Worm (Caenorhabditis elegans) whole organism, young adult: Measurements from ENCODE around the gene syf-2.

Source experiments
- B0019.2 ChIP-seq: fragments of 200-800 bp; sonication (Bioruptor generic); conservative IDR thresholded peaks from 2 replicates; pipeline ENCODE4 v1.3.6; 2022; ENCODE audit warnings: missing genetic modification reagents, missing genetic modification characterization, missing compliant biosample characterization
- B0261.1 ChIP-seq: sonication (generic microtip); optimal IDR thresholded peaks from 2 replicates; lab custom pipeline; 2016; ENCODE audit warnings: mild to moderate bottlenecking, missing genetic modification characterization, moderate library complexity, missing compliant biosample characterization
- B0336.3 ChIP-seq: fragments of 200-800 bp; sonication (Bioruptor generic); IDR thresholded peaks from 2 replicates; pipeline ENCODE4 v1.3.6; 2022; ENCODE audit warnings: missing genetic modification characterization, missing compliant biosample characterization
- F23B12.7 ChIP-seq: sonication (generic microtip); optimal IDR thresholded peaks from 2 replicates; lab custom pipeline; 2017; ENCODE audit warnings: missing genetic modification characterization, mild to moderate bottlenecking, missing compliant biosample characterization, antibody characterized with exemption, moderate library complexity; ENCODE audit not compliant: insufficient read depth
- F39B2.1 ChIP-seq: fragments of 200-800 bp; sonication (Bioruptor generic); IDR thresholded peaks from 2 replicates; pipeline ENCODE4 v1.3.6; 2022; ENCODE audit warnings: missing genetic modification reagents, missing genetic modification characterization, missing compliant biosample characterization
- F49E8.2 ChIP-seq: sonication (generic microtip); optimal IDR thresholded peaks from 3 replicates; lab custom pipeline; 2017; ENCODE audit warnings: missing genetic modification characterization, mild to moderate bottlenecking, missing compliant biosample characterization, antibody characterized with exemption, moderate library complexity; ENCODE audit not compliant: insufficient read depth
- F52B5.7 ChIP-seq: sonication (generic microtip); optimal IDR thresholded peaks from 2 replicates; lab custom pipeline; 2016; ENCODE audit warnings: mild to moderate bottlenecking, missing genetic modification characterization, missing compliant biosample characterization
- F57C9.4 ChIP-seq: sonication (generic microtip); optimal IDR thresholded peaks from 2 replicates; lab custom pipeline; 2017; ENCODE audit warnings: mild to moderate bottlenecking, missing genetic modification characterization, missing compliant biosample characterization
- K11D2.4 ChIP-seq: fragments of 200-800 bp; sonication (Bioruptor generic); IDR thresholded peaks from 2 replicates; pipeline ENCODE4 v1.3.6; 2022; ENCODE audit warnings: missing genetic modification reagents, missing genetic modification characterization, missing compliant biosample characterization
- akir-1 ChIP-seq: fragments of 200-800 bp; sonication (Bioruptor generic); optimal IDR thresholded peaks from 2 replicates; lab custom pipeline; 2018; ENCODE audit warnings: mild to moderate bottlenecking, missing genetic modification characterization, moderate library complexity, missing compliant biosample characterization
- aptf-3 ChIP-seq: fragments of 200-800 bp; sonication (Bioruptor generic); IDR thresholded peaks from 2 replicates; pipeline ENCODE4 v1.3.6; 2022; ENCODE audit warnings: missing genetic modification characterization, missing compliant biosample characterization
- cebp-1 ChIP-seq, 2 experiments: fragments of 200-800 bp in 1 of 2; sonication (Bioruptor generic) in 1 of 2; sonication (generic microtip) in 1 of 2; IDR thresholded peaks in 1 of 2; optimal IDR thresholded peaks in 1 of 2; 2 replicates each; pipeline versions ENCODE4 v1.3.6 to Lab custom; 2017 to 2022; ENCODE audit warnings: missing compliant biosample characterization in 2 of 2, missing genetic modification characterization in 2 of 2, mild to moderate bottlenecking in 1 of 2, missing genetic modification reagents in 1 of 2, moderate library complexity in 1 of 2
- ceh-40 ChIP-seq: fragments of 200-800 bp; sonication (Bioruptor generic); IDR thresholded peaks from 2 replicates; pipeline ENCODE4 v1.3.6; 2022; ENCODE audit warnings: missing genetic modification characterization, missing compliant biosample characterization
- ceh-58 ChIP-seq: fragments of 200-800 bp; sonication (Bioruptor generic); IDR thresholded peaks from 2 replicates; pipeline ENCODE4 v1.3.6; 2022; ENCODE audit warnings: missing genetic modification characterization, missing compliant biosample characterization
- ceh-79 ChIP-seq: sonication (generic microtip); optimal IDR thresholded peaks from 2 replicates; lab custom pipeline; 2017; ENCODE audit warnings: mild to moderate bottlenecking, missing genetic modification characterization, missing compliant biosample characterization
- dox-1 ChIP-seq: fragments of 200-800 bp; sonication (Bioruptor generic); IDR thresholded peaks from 2 replicates; pipeline ENCODE4 v1.3.6; 2022; ENCODE audit warnings: missing genetic modification reagents, missing genetic modification characterization, missing compliant biosample characterization
- gei-17 ChIP-seq: fragments of 200-800 bp; sonication (Bioruptor generic); optimal IDR thresholded peaks from 2 replicates; lab custom pipeline; 2018; ENCODE audit warnings: mild to moderate bottlenecking, missing genetic modification characterization, missing compliant biosample characterization
- him-1 ChIP-seq: sonication (generic microtip); optimal IDR thresholded peaks from 2 replicates; lab custom pipeline; 2016; ENCODE audit warnings: missing genotype, missing genetic modification reagents, missing genetic modification characterization, missing compliant biosample characterization
- hmg-1.2 ChIP-seq: fragments of 200-800 bp; sonication (Bioruptor generic); IDR thresholded peaks from 2 replicates; pipeline ENCODE4 v1.3.6; 2022; ENCODE audit warnings: missing genetic modification reagents, missing genetic modification characterization, missing compliant biosample characterization
- hmg-20 ChIP-seq: fragments of 200-800 bp; sonication (Bioruptor generic); IDR thresholded peaks from 2 replicates; pipeline ENCODE4 v1.3.6; 2022; ENCODE audit warnings: missing genetic modification reagents, missing genetic modification characterization, missing compliant biosample characterization
- hsf-1 ChIP-seq: fragments of 200-800 bp; sonication (Bioruptor generic); IDR thresholded peaks from 2 replicates; pipeline ENCODE4 v1.3.6; 2022; ENCODE audit warnings: missing genetic modification reagents, missing genetic modification characterization, missing compliant biosample characterization
- lag-1 ChIP-seq: fragments of 200-800 bp; sonication (Bioruptor generic); IDR thresholded peaks from 2 replicates; pipeline ENCODE4 v1.3.6; 2022; ENCODE audit warnings: missing genetic modification reagents, missing genetic modification characterization, missing compliant biosample characterization
- lsl-1 ChIP-seq: fragments of 200-800 bp; sonication (Bioruptor generic); optimal IDR thresholded peaks from 2 replicates; lab custom pipeline; 2018; ENCODE audit warnings: mild to moderate bottlenecking, missing genetic modification characterization, moderate library complexity, missing compliant biosample characterization
- madf-10 ChIP-seq: sonication (generic microtip); optimal IDR thresholded peaks from 2 replicates; lab custom pipeline; 2016; ENCODE audit warnings: mild to moderate bottlenecking, missing genetic modification characterization, missing compliant biosample characterization
- madf-3 ChIP-seq: fragments of 200-800 bp; sonication (Bioruptor generic); IDR thresholded peaks from 2 replicates; pipeline ENCODE4 v1.3.6; 2022; ENCODE audit warnings: missing genetic modification reagents, missing genetic modification characterization, missing compliant biosample characterization
- mel-28 ChIP-seq: sonication (generic microtip); optimal IDR thresholded peaks from 2 replicates; lab custom pipeline; 2016; ENCODE audit warnings: borderline replicate concordance, mild to moderate bottlenecking, missing genetic modification characterization, missing compliant biosample characterization
- nfya-2 ChIP-seq: fragments of 200-800 bp; sonication (Bioruptor generic); IDR thresholded peaks from 2 replicates; pipeline ENCODE4 v1.3.6; 2022; ENCODE audit warnings: missing genetic modification reagents, missing genetic modification characterization, missing compliant biosample characterization
- nfyb-1 ChIP-seq: fragments of 200-800 bp; sonication (Bioruptor generic); IDR thresholded peaks from 2 replicates; pipeline ENCODE4 v1.3.6; 2022; ENCODE audit warnings: missing genetic modification reagents, missing genetic modification characterization, missing compliant biosample characterization
- pbrm-1 ChIP-seq: fragments of 200-800 bp; sonication (Bioruptor generic); IDR thresholded peaks from 2 replicates; pipeline ENCODE4 v1.3.6; 2022; ENCODE audit warnings: missing genetic modification reagents, missing genetic modification characterization, missing compliant biosample characterization
- pha-4 ChIP-seq: fragments of 150-350 bp; sonication (generic microtip); optimal IDR thresholded peaks from 2 replicates; lab custom pipeline; 2014; ENCODE audit warnings: missing biosample characterization, missing genetic modification reagents, missing genetic modification characterization
- rcor-1 ChIP-seq: fragments of 200-800 bp; sonication (Bioruptor generic); IDR thresholded peaks from 2 replicates; pipeline ENCODE4 v1.3.6; 2022; ENCODE audit warnings: missing genetic modification reagents, missing genetic modification characterization, missing compliant biosample characterization
- rec-8 ChIP-seq, 2 experiments: sonication (generic microtip); optimal IDR thresholded peaks; 2 replicates each; lab custom pipeline; 2016; ENCODE audit warnings: mild to moderate bottlenecking in 2 of 2, missing genetic modification characterization in 2 of 2, missing genetic modification reagents in 2 of 2, missing genotype in 2 of 2, missing biosample characterization in 1 of 2, missing compliant biosample characterization in 1 of 2, moderate library complexity in 1 of 2
- sdz-38 ChIP-seq: sonication (generic microtip); optimal IDR thresholded peaks from 2 replicates; lab custom pipeline; 2016; ENCODE audit warnings: missing genotype, missing genetic modification characterization, missing compliant biosample characterization
- sea-2 ChIP-seq: fragments of 200-800 bp; sonication (Bioruptor generic); IDR thresholded peaks from 2 replicates; pipeline ENCODE4 v1.3.6; 2022; ENCODE audit warnings: missing genetic modification characterization, missing compliant biosample characterization
- snpc-1.1 ChIP-seq: sonication (generic microtip); optimal IDR thresholded peaks from 2 replicates; lab custom pipeline; 2017; ENCODE audit warnings: missing genetic modification characterization, mild to moderate bottlenecking, missing compliant biosample characterization, antibody characterized with exemption, moderate library complexity, missing genotype, missing genetic modification reagents; ENCODE audit not compliant: insufficient read depth
- snpc-3.4 ChIP-seq: sonication (generic microtip); optimal IDR thresholded peaks from 2 replicates; lab custom pipeline; 2017; ENCODE audit warnings: missing genetic modification characterization, mild to moderate bottlenecking, missing compliant biosample characterization, antibody characterized with exemption, moderate library complexity, missing genotype, missing genetic modification reagents
- snpc-4 ChIP-seq, 5 experiments: fragments of 150-350 bp in 1 of 5; sonication (generic microtip) in 4 of 5; optimal IDR thresholded peaks; 2 replicates each; lab custom pipeline; 2014 to 2018; ENCODE audit warnings: missing genetic modification characterization in 5 of 5, missing biosample characterization in 3 of 5, antibody characterized with exemption in 2 of 5, mild to moderate bottlenecking in 2 of 5, missing compliant biosample characterization in 2 of 5, missing genotype in 2 of 5, moderate library complexity in 2 of 5, missing genetic modification reagents in 1 of 5
- sptf-2 ChIP-seq: fragments of 200-800 bp; sonication (Bioruptor generic); optimal IDR thresholded peaks from 2 replicates; lab custom pipeline; 2018; ENCODE audit warnings: mild to moderate bottlenecking, missing genetic modification characterization, missing compliant biosample characterization
- tlf-1 ChIP-seq: fragments of 200-800 bp; sonication (Bioruptor generic); optimal IDR thresholded peaks from 2 replicates; lab custom pipeline; 2018; ENCODE audit warnings: mild to moderate bottlenecking, missing genetic modification characterization, missing compliant biosample characterization
- unc-62 ChIP-seq: fragments of 150-350 bp; optimal IDR thresholded peaks from 2 replicates; lab custom pipeline; 2014; ENCODE audit warnings: missing biosample characterization, missing genetic modification reagents, missing genetic modification characterization
- xnd-1 ChIP-seq: sonication (generic microtip); optimal IDR thresholded peaks from 2 replicates; lab custom pipeline; 2016; ENCODE audit warnings: missing genotype, missing genetic modification reagents, missing genetic modification characterization, missing compliant biosample characterization
- ztf-18 ChIP-seq: sonication (generic microtip); optimal IDR thresholded peaks from 2 replicates; lab custom pipeline; 2016; ENCODE audit warnings: missing genotype, mild to moderate bottlenecking, missing genetic modification characterization, missing compliant biosample characterization
- ztf-25 ChIP-seq: fragments of 200-800 bp; sonication (Bioruptor generic); IDR thresholded peaks from 2 replicates; pipeline ENCODE4 v1.3.6; 2022; ENCODE audit warnings: missing genetic modification reagents, missing genetic modification characterization, missing compliant biosample characterization
- ztf-26 ChIP-seq: sonication (generic microtip); optimal IDR thresholded peaks from 2 replicates; lab custom pipeline; 2017; ENCODE audit warnings: missing genetic modification characterization, missing compliant biosample characterization
- ztf-6 ChIP-seq: fragments of 200-800 bp; sonication (Bioruptor generic); IDR thresholded peaks from 2 replicates; pipeline ENCODE4 v1.3.6; 2022; ENCODE audit warnings: missing genetic modification reagents, missing genetic modification characterization, missing compliant biosample characterization

The syf-2 gene

ce11 chrIII:7180613-7181012, 18.7 kb upstream of the syf-2 start, which contains the start of gene ndab-2 (continued):
- TF ChIP-seq F57C9.4, result no peak
- peak; percentile 52; the same call in 1 of the 2 replicates for TF ChIP-seq ztf-25
- no peak for TF ChIP-seq sptf-2 (GFP tag; lab: Kevin White, UChicago)
- TF ChIP-seq madf-10 (tag; lab: Kevin White, UChicago), result no peak
- TF ChIP-seq hmg-20 (GFP tag; lab: Robert Waterston, UW), result no peak
- TF ChIP-seq F52B5.7 (tag; lab: Kevin White, UChicago), result no peak
- no peak for TF ChIP-seq gei-17
- 0 out of 2 replicates have a peak, but pooled peaks have one; percentile 65 for TF ChIP-seq F39B2.1 (GFP tag; lab: Robert Waterston, UW)
- peak; percentile 42; the same call in 1 of the 2 replicates for TF ChIP-seq pbrm-1 (GFP tag; lab: Robert Waterston, UW)
- TF ChIP-seq ceh-40 (GFP tag; lab: Robert Waterston, UW), result no peak
- 0 out of 2 replicates have a peak, but pooled peaks have one; percentile 28 for TF ChIP-seq ceh-58 (GFP tag; lab: Robert Waterston, UW)
- peak; percentile 74 for TF ChIP-seq rcor-1 (GFP tag; lab: Robert Waterston, UW)
- TF ChIP-seq rec-8 (tag; optimal IDR thresholded peaks at IDR 0.05; lab: Kevin White, UChicago), result no peak
- no peak for TF ChIP-seq F23B12.7
- TF ChIP-seq hsf-1 (GFP tag; lab: Robert Waterston, UW), result peak; percentile 68; the same call in 1 of the 2 replicates
- TF ChIP-seq snpc-3.4 (tag; lab: Kevin White, UChicago), result peak; percentile 57
- TF ChIP-seq dox-1 (GFP tag; lab: Robert Waterston, UW), result 0 out of 2 replicates have a peak, but pooled peaks have one; percentile 52
- no peak for TF ChIP-seq akir-1 (GFP tag; lab: Kevin White, UChicago)
- no peak for TF ChIP-seq B0261.1 (tag; lab: Kevin White, UChicago)
- TF ChIP-seq nfya-2, result no peak
- no peak for TF ChIP-seq unc-62
- no peak for TF ChIP-seq lag-1 (GFP tag; lab: Robert Waterston, UW)
- TF ChIP-seq sdz-38, result no peak
- TF ChIP-seq mel-28 (tag; lab: Kevin White, UChicago), result no peak
- TF ChIP-seq hmg-1.2 (GFP tag; lab: Robert Waterston, UW), result peak; percentile 30; the same call in 1 of the 2 replicates

ce11 chrIII:7179538-7180301, 17.8 kb upstream of the syf-2 start, which contains the start of the genes rps-14 and rpl-36:
rps-14 (minus strand) TSS chrIII:7179588.
rpl-36 (plus strand) TSS chrIII:7180251.
- no peak for TF ChIP-seq sea-2
- TF ChIP-seq snpc-1.1 (tag; lab: Kevin White, UChicago), result peak; percentile 40
- peak; percentile 82 for TF ChIP-seq tlf-1
- TF ChIP-seq lsl-1 (GFP tag; lab: Kevin White, UChicago), result peak; percentile 13
- peak; percentile 88 for TF ChIP-seq madf-3 (GFP tag; lab: Robert Waterston, UW)
- peak; percentile 26 for TF ChIP-seq F49E8.2 (tag; lab: Kevin White, UChicago)
- no peak for TF ChIP-seq aptf-3
- peak; percentile 89 for TF ChIP-seq pha-4
- TF ChIP-seq unc-62, result no peak
- TF ChIP-seq B0261.1 (tag; lab: Kevin White, UChicago), result no peak
- 0 out of 2 replicates have a peak, but pooled peaks have one; percentile 47 for TF ChIP-seq nfyb-1 (GFP tag; lab: Robert Waterston, UW)
- TF ChIP-seq xnd-1 (tag; lab: Kevin White, UChicago), result no peak
- TF ChIP-seq ztf-6 (GFP tag; lab: Robert Waterston, UW), result no peak
- peak; percentile 32 for TF ChIP-seq ztf-26 (tag; lab: Kevin White, UChicago)
- TF ChIP-seq ztf-18 (tag; lab: Kevin White, UChicago), result peak; percentile 1
- no peak for TF ChIP-seq ceh-79 (tag; lab: Kevin White, UChicago)
- TF ChIP-seq snpc-4 (GFP tag; optimal IDR thresholded peaks at IDR 0.05; lab: Kevin White, UChicago), result no peak
- TF ChIP-seq snpc-4 (tag; optimal IDR thresholded peaks at IDR 0.05; lab: Kevin White, UChicago), result peak; percentile 47 to 73 (median 57)
- TF ChIP-seq him-1 (tag; lab: Kevin White, UChicago), result peak; percentile 17
- peak; percentile 29; the same call in 1 of the 2 replicates for TF ChIP-seq B0336.3
- TF ChIP-seq B0019.2 (GFP tag; lab: Robert Waterston, UW), result no peak
- TF ChIP-seq K11D2.4 (GFP tag; lab: Robert Waterston, UW), result 0 out of 2 replicates have a peak, but pooled peaks have one; percentile 34
- TF ChIP-seq cebp-1 (GFP tag; IDR thresholded peaks at IDR 0.05; lab: Robert Waterston, UW), result no peak
- peak; percentile 77 for TF ChIP-seq cebp-1 (tag; optimal IDR thresholded peaks at IDR 0.05; lab: Kevin White, UChicago)
